Fruit fly (Drosophila melanogaster) whole organism, embryonic: Measurements from ENCODE around the gene sip3.

Source experiments
- Abd-B ChIP-seq: fragments of 200-800 bp; sonication (Bioruptor generic); optimal IDR thresholded peaks from 2 replicates; lab custom pipeline; 2018; ENCODE audit warnings: missing biosample characterization, mild to moderate bottlenecking, missing genetic modification characterization, moderate library complexity
- Atf3 ChIP-seq: fragments of 200-800 bp; sonication (Bioruptor generic); optimal IDR thresholded peaks from 3 replicates; lab custom pipeline; 2016; ENCODE audit warnings: missing biosample characterization, missing genetic modification characterization
- CG11696 ChIP-seq: fragments of 200-800 bp; sonication (Bioruptor generic); IDR thresholded peaks from 2 replicates; pipeline ENCODE4 v1.3.6; 2022; ENCODE audit warnings: missing biosample characterization, missing genetic modification characterization
- CG12942 ChIP-seq: fragments of 200-800 bp; sonication (Bioruptor generic); optimal IDR thresholded peaks from 3 replicates; lab custom pipeline; 2016; ENCODE audit warnings: missing biosample characterization, missing genetic modification characterization
- CG14014 ChIP-seq: fragments of 200-800 bp; sonication (Bioruptor generic); IDR thresholded peaks from 2 replicates; pipeline ENCODE4 v1.3.6; 2022; ENCODE audit warnings: missing biosample characterization, missing genetic modification characterization
- CG15269 ChIP-seq: fragments of 200-800 bp; sonication (Bioruptor generic); optimal IDR thresholded peaks from 2 replicates; lab custom pipeline; 2018; ENCODE audit warnings: missing biosample characterization, mild to moderate bottlenecking, missing genetic modification characterization, moderate library complexity
- CG18599 ChIP-seq: fragments of 200-800 bp; sonication (Bioruptor generic); optimal IDR thresholded peaks from 3 replicates; lab custom pipeline; 2017; ENCODE audit warnings: missing biosample characterization, missing genetic modification characterization, mild to moderate bottlenecking, moderate library complexity, missing genetic modification reagents
- CG2875 ChIP-seq: fragments of 200-800 bp; sonication (Bioruptor generic); optimal IDR thresholded peaks from 2 replicates; lab custom pipeline; 2017; ENCODE audit warnings: missing biosample characterization, mild to moderate bottlenecking, missing genetic modification characterization, missing genetic modification reagents
- CG32532 ChIP-seq: fragments of 200-800 bp; sonication (Bioruptor generic); IDR thresholded peaks from 2 replicates; pipeline ENCODE4 v1.3.6; 2022; ENCODE audit warnings: missing biosample characterization, missing genetic modification characterization
- CG34224 ChIP-seq: fragments of 200-800 bp; sonication (Bioruptor generic); IDR thresholded peaks from 3 replicates; pipeline ENCODE4 v1.3.6; 2022; ENCODE audit warnings: missing biosample characterization, missing genetic modification characterization; ENCODE audit not compliant: partially characterized antibody
- CG34376 ChIP-seq: fragments of 200-800 bp; sonication (Bioruptor generic); optimal IDR thresholded peaks from 2 replicates; lab custom pipeline; 2018; ENCODE audit warnings: missing biosample characterization, mild to moderate bottlenecking, missing genetic modification characterization
- CG3995 ChIP-seq: fragments of 200-800 bp; sonication (Bioruptor generic); optimal IDR thresholded peaks from 3 replicates; lab custom pipeline; 2016; ENCODE audit warnings: missing biosample characterization, missing genetic modification characterization
- CG4820 ChIP-seq: fragments of 200-800 bp; sonication (Bioruptor generic); optimal IDR thresholded peaks from 3 replicates; lab custom pipeline; 2016; ENCODE audit warnings: missing biosample characterization, missing genetic modification characterization
- CG6683 ChIP-seq: fragments of 200-800 bp; sonication (Bioruptor generic); optimal IDR thresholded peaks from 2 replicates; lab custom pipeline; 2017; ENCODE audit warnings: missing biosample characterization, mild to moderate bottlenecking, missing genetic modification characterization, missing genetic modification reagents
- CkIIα-i1 ChIP-seq: fragments of 200-800 bp; sonication (Bioruptor generic); IDR thresholded peaks from 2 replicates; pipeline ENCODE4 v1.3.6; 2022; ENCODE audit warnings: missing biosample characterization, missing genetic modification characterization
- D19A ChIP-seq: fragments of 200-800 bp; optimal IDR thresholded peaks from 3 replicates; lab custom pipeline; 2019; ENCODE audit warnings: missing biosample characterization, mild to moderate bottlenecking, missing genetic modification characterization, moderate library complexity
- D19B ChIP-seq: fragments of 200-800 bp; sonication (Bioruptor generic); optimal IDR thresholded peaks from 2 replicates; lab custom pipeline; 2017; ENCODE audit warnings: missing biosample characterization, mild to moderate bottlenecking, missing genetic modification characterization
- Dbx ChIP-seq: fragments of 200-800 bp; sonication (Bioruptor generic); IDR thresholded peaks from 3 replicates; pipeline ENCODE4 v1.3.6; 2022; ENCODE audit warnings: missing biosample characterization, missing genetic modification characterization
- Deaf1 ChIP-seq: fragments of 200-800 bp; optimal IDR thresholded peaks from 3 replicates; lab custom pipeline; 2019; ENCODE audit warnings: missing biosample characterization, mild to moderate bottlenecking, missing genetic modification characterization, moderate library complexity
- H15 ChIP-seq: fragments of 200-800 bp; sonication (Bioruptor generic); IDR thresholded peaks from 3 replicates; pipeline ENCODE4 v1.3.6; 2022; ENCODE audit warnings: missing biosample characterization, missing genetic modification characterization
- H2.0 ChIP-seq: fragments of 200-800 bp; sonication (Bioruptor generic); IDR thresholded peaks from 2 replicates; pipeline ENCODE4 v1.3.6; 2022; ENCODE audit warnings: missing biosample characterization, missing genetic modification characterization
- Max ChIP-seq: fragments of 200-800 bp; sonication (Bioruptor generic); optimal IDR thresholded peaks from 2 replicates; lab custom pipeline; 2016; ENCODE audit warnings: missing biosample characterization, mild to moderate bottlenecking, missing genetic modification characterization
- Nf-YB ChIP-seq: fragments of 200-800 bp; sonication (Bioruptor generic); optimal IDR thresholded peaks from 3 replicates; lab custom pipeline; 2019; ENCODE audit warnings: missing biosample characterization, mild to moderate bottlenecking, missing genetic modification characterization, moderate library complexity
- Nf-YC ChIP-seq: fragments of 200-800 bp; optimal IDR thresholded peaks from 3 replicates; lab custom pipeline; 2019; ENCODE audit warnings: missing biosample characterization, mild to moderate bottlenecking, missing genetic modification characterization, moderate library complexity
- Pdp1 ChIP-seq, 2 experiments: fragments of 200-800 bp; sonication (Bioruptor generic); optimal IDR thresholded peaks; 3 replicates each; lab custom pipeline; 2016; ENCODE audit warnings: missing biosample characterization in 2 of 2, missing genetic modification characterization in 2 of 2, mild to moderate bottlenecking in 1 of 2, moderate library complexity in 1 of 2
- Ptx1 ChIP-seq: fragments of 200-800 bp; sonication (Bioruptor generic); IDR thresholded peaks from 2 replicates; pipeline ENCODE4 v1.3.6; 2022; ENCODE audit warnings: missing biosample characterization, missing genetic modification characterization
- Xbp1 ChIP-seq: fragments of 200-800 bp; sonication (Bioruptor generic); optimal IDR thresholded peaks from 3 replicates; lab custom pipeline; 2016; ENCODE audit warnings: missing biosample characterization, mild to moderate bottlenecking, missing genetic modification characterization
- ato ChIP-seq: fragments of 200-800 bp; sonication (Bioruptor generic); IDR thresholded peaks from 2 replicates; pipeline ENCODE4 v1.3.6; 2022; ENCODE audit warnings: missing biosample characterization, missing genetic modification characterization; ENCODE audit not compliant: partially characterized antibody
- bcd ChIP-seq: fragments of 200-800 bp; sonication (Bioruptor generic); optimal IDR thresholded peaks from 2 replicates; lab custom pipeline; 2017; ENCODE audit warnings: missing biosample characterization, mild to moderate bottlenecking, missing genetic modification characterization
- cato ChIP-seq: fragments of 200-800 bp; sonication (Bioruptor generic); optimal IDR thresholded peaks from 2 replicates; lab custom pipeline; 2016; ENCODE audit warnings: missing biosample characterization, missing genetic modification characterization, borderline replicate concordance
- crc ChIP-seq: fragments of 200-800 bp; sonication (Bioruptor generic); optimal IDR thresholded peaks from 2 replicates; lab custom pipeline; 2016; ENCODE audit warnings: missing biosample characterization, missing genetic modification characterization
- danr ChIP-seq: fragments of 200-800 bp; sonication (Bioruptor generic); IDR thresholded peaks from 2 replicates; pipeline ENCODE4 v1.3.6; 2022; ENCODE audit warnings: missing biosample characterization, missing genetic modification characterization
- dati ChIP-seq: fragments of 200-800 bp; sonication (Bioruptor generic); IDR thresholded peaks from 2 replicates; pipeline ENCODE4 v1.3.6; 2022; ENCODE audit warnings: missing biosample characterization, missing genetic modification characterization
- fu2 ChIP-seq: fragments of 200-800 bp; sonication (Bioruptor generic); optimal IDR thresholded peaks from 2 replicates; lab custom pipeline; 2016; ENCODE audit warnings: missing biosample characterization, missing genetic modification characterization
- gem ChIP-seq: fragments of 200-800 bp; sonication (Bioruptor generic); optimal IDR thresholded peaks from 2 replicates; lab custom pipeline; 2019; ENCODE audit warnings: missing biosample characterization, mild to moderate bottlenecking, missing genetic modification characterization, moderate library complexity
- jing ChIP-seq: fragments of 200-800 bp; sonication (Bioruptor generic); optimal IDR thresholded peaks from 2 replicates; lab custom pipeline; 2018; ENCODE audit warnings: missing biosample characterization, mild to moderate bottlenecking, missing genetic modification characterization
- lbe ChIP-seq: fragments of 200-800 bp; sonication (Bioruptor generic); optimal IDR thresholded peaks from 2 replicates; lab custom pipeline; 2016; ENCODE audit warnings: missing biosample characterization, mild to moderate bottlenecking, missing genetic modification characterization
- luna ChIP-seq: fragments of 200-800 bp; sonication (Bioruptor generic); optimal IDR thresholded peaks from 2 replicates; lab custom pipeline; 2016; ENCODE audit warnings: missing biosample characterization, missing genetic modification characterization
- nom ChIP-seq: fragments of 200-800 bp; sonication (Bioruptor generic); optimal IDR thresholded peaks from 2 replicates; lab custom pipeline; 2017; ENCODE audit warnings: missing biosample characterization, missing genetic modification characterization, mild to moderate bottlenecking, moderate library complexity, missing genetic modification reagents
- otp ChIP-seq: fragments of 200-800 bp; sonication (Bioruptor generic); IDR thresholded peaks from 3 replicates; pipeline ENCODE4, ENCODE4 v1.3.6; 2022; ENCODE audit warnings: missing biosample characterization, missing genetic modification characterization
- p53 ChIP-seq: fragments of 200-800 bp; sonication (Bioruptor generic); optimal IDR thresholded peaks from 2 replicates; lab custom pipeline; 2016; ENCODE audit warnings: missing biosample characterization, missing genetic modification characterization
- pzg ChIP-seq: fragments of 200-800 bp; sonication (Bioruptor generic); optimal IDR thresholded peaks from 3 replicates; lab custom pipeline; 2018; ENCODE audit warnings: missing biosample characterization, mild to moderate bottlenecking, missing genetic modification characterization, moderate library complexity
- seq ChIP-seq: fragments of 200-800 bp; sonication (Bioruptor generic); IDR thresholded peaks from 2 replicates; pipeline ENCODE4 v1.3.6; 2022; ENCODE audit warnings: missing biosample characterization, missing genetic modification characterization
- sisA ChIP-seq: fragments of 200-800 bp; sonication (Bioruptor generic); IDR thresholded peaks from 2 replicates; pipeline ENCODE4 v1.3.6; 2022; ENCODE audit warnings: missing biosample characterization, missing genetic modification characterization
- tgo ChIP-seq: fragments of 200-800 bp; sonication (Bioruptor generic); IDR thresholded peaks from 3 replicates; pipeline ENCODE4 v1.3.6; 2022; ENCODE audit warnings: missing biosample characterization, missing genetic modification characterization
- trh ChIP-seq: fragments of 200-800 bp; sonication (Bioruptor generic); optimal IDR thresholded peaks from 2 replicates; lab custom pipeline; 2016; ENCODE audit warnings: missing biosample characterization, missing genetic modification characterization
- ttk ChIP-seq: fragments of 200-800 bp; sonication (Bioruptor generic); IDR thresholded peaks from 2 replicates; pipeline ENCODE4 v2.1.2; 2022; ENCODE audit warnings: missing biosample characterization, missing genetic modification characterization
- tx ChIP-seq: fragments of 200-800 bp; sonication (Bioruptor generic); optimal IDR thresholded peaks from 2 replicates; lab custom pipeline; 2016; ENCODE audit warnings: missing biosample characterization, missing genetic modification characterization
- wor ChIP-seq: fragments of 200-800 bp; sonication (Bioruptor generic); IDR thresholded peaks from 2 replicates; pipeline ENCODE4 v1.3.6; 2022; ENCODE audit warnings: missing biosample characterization, missing genetic modification characterization
- z ChIP-seq: fragments of 200-800 bp; sonication (Bioruptor generic); IDR thresholded peaks from 3 replicates; pipeline ENCODE4 v1.3.6; 2022; ENCODE audit warnings: missing biosample characterization, missing genetic modification characterization

The sip3 gene

dm6 chr3R:31744044-31744652, 27.9 kb upstream of the sip3 start, which contains the start of gene CG1896 (continued):
- no peak for TF ChIP-seq cato (GFP tag; lab: Kevin White, UChicago)
- peak; percentile 87 for TF ChIP-seq D19A (tag; lab: Kevin White, UChicago)
- TF ChIP-seq nom (GFP tag; lab: Kevin White, UChicago), result no peak
- no peak for TF ChIP-seq p53 (GFP tag; lab: Kevin White, UChicago)
- TF ChIP-seq pzg (GFP tag; lab: Kevin White, UChicago), result peak; percentile 17
- TF ChIP-seq wor (GFP tag; lab: Robert Waterston, UW), result no peak
- TF ChIP-seq CG6683, result no peak
- TF ChIP-seq z (GFP tag; lab: Robert Waterston, UW), result no peak
- TF ChIP-seq jing (GFP tag; lab: Kevin White, UChicago), result no peak
- peak; percentile 13; the same call in 1 of the 3 replicates for TF ChIP-seq CG34224
- TF ChIP-seq Nf-YB (GFP tag; lab: Kevin White, UChicago), result no peak
- peak; percentile 2 for TF ChIP-seq Deaf1 (tag; lab: Kevin White, UChicago)
- TF ChIP-seq H2.0 (GFP tag; lab: Robert Waterston, UW), result no peak
- TF ChIP-seq Xbp1 (GFP tag; lab: Kevin White, UChicago), result peak; percentile 43
- peak; percentile 56 for TF ChIP-seq Ptx1 (GFP tag; lab: Robert Waterston, UW)
- TF ChIP-seq ato (GFP tag; lab: Robert Waterston, UW), result no peak
- 0 out of 2 replicates have a peak, but pooled peaks have one; percentile 13 for TF ChIP-seq CG14014 (GFP tag; lab: Robert Waterston, UW)
- TF ChIP-seq tx (GFP tag; lab: Kevin White, UChicago), result no peak
- TF ChIP-seq CG12942 (GFP tag; lab: Kevin White, UChicago), result no peak
- peak; percentile 41; the same call in 1 of the 2 replicates for TF ChIP-seq CG32532 (GFP tag; lab: Robert Waterston, UW)
- TF ChIP-seq bcd (GFP tag; lab: Kevin White, UChicago), result peak; percentile 7
- no peak for TF ChIP-seq CG3995 (GFP tag; lab: Kevin White, UChicago)
- no peak for TF ChIP-seq dati
- peak; percentile 5 for TF ChIP-seq CG4820 (GFP tag; lab: Kevin White, UChicago)
- no peak; the same call in 2 of the 3 replicates for TF ChIP-seq Dbx (GFP tag; lab: Robert Waterston, UW)
- TF ChIP-seq seq (GFP tag; lab: Robert Waterston, UW), result peak; percentile 71
- no peak for TF ChIP-seq crc
- no peak for TF ChIP-seq fu2
- peak; percentile 19 for TF ChIP-seq D19B
- peak; percentile 30 for TF ChIP-seq Max (GFP tag; lab: Kevin White, UChicago)
- peak; percentile 78; the same call in 1 of the 2 replicates for TF ChIP-seq ttk (GFP tag; lab: Robert Waterston, UW)
- TF ChIP-seq CkIIα-i1 (GFP tag; lab: Robert Waterston, UW), result no peak
- peak; percentile 36 for TF ChIP-seq CG15269 (tag; lab: Kevin White, UChicago)
- peak; percentile 29; the same call in 1 of the 3 replicates for TF ChIP-seq tgo (GFP tag; lab: Robert Waterston, UW)
- no peak for TF ChIP-seq CG11696
- TF ChIP-seq sisA (GFP tag; lab: Robert Waterston, UW), result peak; percentile 24; the same call in 1 of the 2 replicates
- TF ChIP-seq CG2875, result peak; percentile 0
- TF ChIP-seq luna (GFP tag; lab: Kevin White, UChicago), result no peak
- no peak for TF ChIP-seq Pdp1 (GFP tag; optimal IDR thresholded peaks at IDR 0.05; lab: Kevin White, UChicago)
- TF ChIP-seq otp (GFP tag; lab: Robert Waterston, UW), result 0 out of 3 replicates have a peak, but pooled peaks have one; percentile 38
- TF ChIP-seq Abd-B (GFP tag; lab: Kevin White, UChicago), result peak; percentile 1
- TF ChIP-seq CG34376 (GFP tag; lab: Kevin White, UChicago), result peak; percentile 31
- TF ChIP-seq lbe (GFP tag; lab: Kevin White, UChicago), result peak; percentile 68
- TF ChIP-seq H15 (GFP tag; lab: Robert Waterston, UW), result peak; percentile 13; the same call in 1 of the 3 replicates
- peak; percentile 63 for TF ChIP-seq gem (tag; lab: Kevin White, UChicago)
- TF ChIP-seq CG18599 (GFP tag; lab: Kevin White, UChicago), result peak; percentile 62
- no peak for TF ChIP-seq trh (GFP tag; lab: Kevin White, UChicago)
- no peak for TF ChIP-seq Nf-YC (tag; lab: Kevin White, UChicago)
- no peak for TF ChIP-seq danr
- TF ChIP-seq Atf3 (GFP tag; lab: Kevin White, UChicago), result no peak
